Fruit fly (Drosophila melanogaster): Measurements from ENCODE around the gene RabX6.

DNA sequence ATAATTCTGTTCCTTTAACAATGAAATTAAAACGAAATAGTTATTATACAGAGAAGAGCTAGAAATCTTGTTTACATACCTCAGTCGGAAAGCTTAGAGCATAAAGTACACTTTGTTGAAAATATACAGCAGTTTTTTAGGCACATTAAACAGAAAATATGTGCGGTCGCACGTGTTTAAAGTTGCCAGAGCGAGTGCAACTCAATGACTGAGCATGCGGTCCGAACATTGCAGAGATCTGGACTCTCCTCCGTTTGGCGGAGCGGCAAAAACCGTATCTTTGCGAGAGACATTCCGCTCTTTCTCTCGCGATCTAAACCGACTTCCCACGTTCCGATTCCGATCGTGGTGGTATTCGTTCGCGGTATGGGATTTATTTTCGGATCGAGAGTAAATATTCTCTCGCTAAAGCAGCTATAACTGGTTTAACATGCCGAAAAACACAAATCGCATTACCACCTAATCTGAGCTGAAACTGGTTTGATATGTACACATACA is 17.7 kb downstream of the RabX6 start, which contains the start of gene CG13895:
- TF ChIP-seq CG8478 (optimal IDR thresholded peaks at IDR 0.05): no peak
- TF ChIP-seq CTCF (optimal IDR thresholded peaks at IDR 0.05): no peak

Data from S2 (cell line).